Worm (Caenorhabditis elegans) whole organism, mixed stage, embryonic: Measurements from ENCODE around the gene R05D8.9.
A peak's percentile ranks its signal among the peaks of the same experiment; 100 is the strongest.

ENCODE experiments used
- M03D4.4 ChIP-seq: sonication (generic microtip); optimal IDR thresholded peaks from 2 replicates; lab custom pipeline; 2017; ENCODE audit warnings: mild to moderate bottlenecking, missing genetic modification characterization, missing compliant biosample characterization
- bed-3 ChIP-seq: fragments of 200-800 bp; sonication (Bioruptor generic); optimal IDR thresholded peaks from 3 replicates; lab custom pipeline; 2018; ENCODE audit warnings: mild to moderate bottlenecking, missing genetic modification characterization, moderate library complexity, missing compliant biosample characterization
- blmp-1 ChIP-seq: fragments of 150-350 bp; optimal IDR thresholded peaks from 2 replicates; lab custom pipeline; 2014; ENCODE audit warnings: missing biosample characterization, missing genetic modification characterization
- ceh-39 ChIP-seq: fragments of 150-350 bp; optimal IDR thresholded peaks from 2 replicates; lab custom pipeline; 2014; ENCODE audit warnings: missing biosample characterization, missing genetic modification characterization
- ceh-43 ChIP-seq: fragments of 200-800 bp; sonication (Bioruptor generic); optimal IDR thresholded peaks from 2 replicates; lab custom pipeline; 2018; ENCODE audit warnings: mild to moderate bottlenecking, missing genetic modification characterization, moderate library complexity, missing compliant biosample characterization
- ceh-83 ChIP-seq: fragments of 200-800 bp; sonication (Bioruptor generic); optimal IDR thresholded peaks from 2 replicates; lab custom pipeline; 2018; ENCODE audit warnings: mild to moderate bottlenecking, missing genetic modification characterization, missing compliant biosample characterization
- ces-1 ChIP-seq: fragments of 150-350 bp; optimal IDR thresholded peaks from 2 replicates; lab custom pipeline; 2014; ENCODE audit warnings: missing biosample characterization, missing genetic modification reagents, missing genetic modification characterization
- cnd-1 ChIP-seq: fragments of 200-800 bp; sonication (Bioruptor generic); optimal IDR thresholded peaks from 2 replicates; lab custom pipeline; 2018; ENCODE audit warnings: mild to moderate bottlenecking, missing genetic modification characterization, missing compliant biosample characterization
- drap-1 ChIP-seq: fragments of 200-800 bp; sonication (Bioruptor generic); optimal IDR thresholded peaks from 3 replicates; lab custom pipeline; 2018; ENCODE audit warnings: mild to moderate bottlenecking, missing genetic modification characterization, missing compliant biosample characterization
- elt-1 ChIP-seq: sonication (generic microtip); optimal IDR thresholded peaks from 2 replicates; lab custom pipeline; 2017; ENCODE audit warnings: missing genetic modification characterization, mild to moderate bottlenecking, missing compliant biosample characterization, antibody characterized with exemption, moderate library complexity, borderline replicate concordance; ENCODE audit not compliant: insufficient read depth
- elt-3 ChIP-seq: fragments of 150-350 bp; optimal IDR thresholded peaks from 2 replicates; lab custom pipeline; 2014; ENCODE audit warnings: missing biosample characterization, missing genetic modification characterization
- flh-1 ChIP-seq: fragments of 200-800 bp; sonication (Bioruptor generic); optimal IDR thresholded peaks from 2 replicates; lab custom pipeline; 2018; ENCODE audit warnings: mild to moderate bottlenecking, missing genetic modification characterization, moderate library complexity, missing compliant biosample characterization
- ham-2 ChIP-seq: fragments of 200-800 bp; sonication (Bioruptor generic); optimal IDR thresholded peaks from 2 replicates; lab custom pipeline; 2018; ENCODE audit warnings: mild to moderate bottlenecking, missing genetic modification characterization, missing compliant biosample characterization
- hlh-1 ChIP-seq: fragments of 150-350 bp; optimal IDR thresholded peaks from 2 replicates; lab custom pipeline; 2014; ENCODE audit warnings: missing biosample characterization, missing genetic modification reagents, missing genetic modification characterization
- lin-13 ChIP-seq: fragments of 150-350 bp; optimal IDR thresholded peaks from 2 replicates; lab custom pipeline; 2014; ENCODE audit warnings: missing biosample characterization, missing genetic modification characterization
- lin-32 ChIP-seq: fragments of 200-800 bp; sonication (Bioruptor generic); optimal IDR thresholded peaks from 2 replicates; lab custom pipeline; 2018; ENCODE audit warnings: mild to moderate bottlenecking, missing genetic modification characterization, missing compliant biosample characterization
- lsy-2 ChIP-seq: fragments of 150-350 bp; optimal IDR thresholded peaks from 2 replicates; lab custom pipeline; 2014; ENCODE audit warnings: missing biosample characterization, missing genetic modification characterization
- mab-5 ChIP-seq: fragments of 150-350 bp; optimal IDR thresholded peaks from 2 replicates; lab custom pipeline; 2014; ENCODE audit warnings: missing biosample characterization, missing genetic modification characterization
- mls-2 ChIP-seq: sonication (generic microtip); optimal IDR thresholded peaks from 2 replicates; lab custom pipeline; 2016; ENCODE audit warnings: mild to moderate bottlenecking, missing genetic modification characterization, moderate library complexity, missing compliant biosample characterization
- nhr-2 ChIP-seq: fragments of 150-350 bp; optimal IDR thresholded peaks from 2 replicates; lab custom pipeline; 2014; ENCODE audit warnings: missing biosample characterization, missing genetic modification characterization
- nhr-237 ChIP-seq: fragments of 150-350 bp; optimal IDR thresholded peaks from 2 replicates; lab custom pipeline; 2014; ENCODE audit warnings: missing biosample characterization, missing genetic modification characterization
- nhr-28 ChIP-seq: fragments of 150-350 bp; optimal IDR thresholded peaks from 2 replicates; lab custom pipeline; 2014; ENCODE audit warnings: missing biosample characterization, missing genetic modification characterization
- nhr-76 ChIP-seq: sonication (generic microtip); optimal IDR thresholded peaks from 2 replicates; lab custom pipeline; 2017; ENCODE audit warnings: missing biosample characterization, missing genetic modification characterization
- pha-4 ChIP-seq: fragments of 150-350 bp; optimal IDR thresholded peaks from 2 replicates; lab custom pipeline; 2018; ENCODE audit warnings: missing biosample characterization, missing genetic modification reagents, missing genetic modification characterization
- sem-2 ChIP-seq: fragments of 200-800 bp; sonication (Bioruptor generic); optimal IDR thresholded peaks from 2 replicates; lab custom pipeline; 2018; ENCODE audit warnings: mild to moderate bottlenecking, missing genetic modification characterization, missing compliant biosample characterization
- snpc-4 ChIP-seq: fragments of 150-350 bp; optimal IDR thresholded peaks from 2 replicates; lab custom pipeline; 2014; ENCODE audit warnings: missing biosample characterization, missing genetic modification characterization
- sptf-1 ChIP-seq: sonication (generic microtip); optimal IDR thresholded peaks from 2 replicates; lab custom pipeline; 2017; ENCODE audit warnings: mild to moderate bottlenecking, missing genetic modification characterization, moderate library complexity, missing compliant biosample characterization
- tbx-8 ChIP-seq: fragments of 200-800 bp; sonication (Bioruptor generic); optimal IDR thresholded peaks from 2 replicates; lab custom pipeline; 2018; ENCODE audit warnings: mild to moderate bottlenecking, missing genetic modification characterization, moderate library complexity, missing compliant biosample characterization
- unc-120 ChIP-seq: sonication (generic microtip); optimal IDR thresholded peaks from 2 replicates; lab custom pipeline; 2017; ENCODE audit warnings: missing genetic modification characterization, missing compliant biosample characterization; ENCODE audit not compliant: poor library complexity, severe bottlenecking
- unc-62 ChIP-seq: fragments of 150-350 bp; optimal IDR thresholded peaks from 2 replicates; lab custom pipeline; 2014; ENCODE audit warnings: missing biosample characterization, missing genetic modification reagents, missing genetic modification characterization
- zip-8 ChIP-seq: fragments of 150-350 bp; optimal IDR thresholded peaks from 2 replicates; lab custom pipeline; 2014; ENCODE audit warnings: missing biosample characterization, missing genetic modification characterization
- ztf-11 ChIP-seq: fragments of 150-350 bp; optimal IDR thresholded peaks from 2 replicates; lab custom pipeline; 2014; ENCODE audit warnings: missing biosample characterization, missing genetic modification characterization

R05D8.9 gene

ce11 chrV:2767465-2767864 is at the start of gene R05D8.9:
Gene R05D8.9 (minus strand): TSS chrV:2767565.
- TF ChIP-seq zip-8 (tag; lab: Kevin White, UChicago) (no peak), unc-120 (tag; lab: Kevin White, UChicago) (no peak), ceh-43 (GFP tag; lab: Kevin White, UChicago) (no peak), sptf-1 (no peak), lin-13 (tag; lab: Kevin White, UChicago) (no peak), nhr-237 (tag; lab: Kevin White, UChicago) (no peak), lin-32 (GFP tag; lab: Kevin White, UChicago) (no peak), nhr-76 (tag; lab: Kevin White, UChicago) (no peak), elt-3 (tag; lab: Kevin White, UChicago) (no peak), M03D4.4 (tag; lab: Kevin White, UChicago) (no peak), mab-5 (tag; lab: Kevin White, UChicago) (no peak), sem-2 (GFP tag; lab: Kevin White, UChicago) (no peak)
- TF ChIP-seq, all 35 proteins: peak for 0

DNA sequence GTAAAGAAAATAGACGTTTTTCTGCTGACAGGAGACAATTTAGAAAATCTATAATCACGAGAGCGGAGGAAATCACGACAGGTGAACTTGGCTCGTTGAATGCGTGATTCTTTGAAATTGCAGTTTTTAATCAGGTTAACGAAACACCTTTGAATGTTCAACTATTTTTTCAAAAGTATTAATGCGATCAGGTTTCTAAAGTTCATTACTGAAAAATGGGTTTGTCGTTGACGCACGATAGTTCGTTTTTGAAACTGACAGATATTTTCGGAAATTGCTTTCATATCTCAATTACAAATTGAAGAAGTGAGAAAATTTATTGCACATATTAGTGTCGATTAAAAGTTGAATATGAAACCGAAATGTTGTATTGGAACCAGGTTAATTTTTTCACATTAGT is 48.6 kb upstream of the R05D8.9 start, which contains the start of gene F54E2.5:
Gene F54E2.5 (minus strand): TSS at position 101 of the 400 bp plus-strand sequence.
- TF ChIP-seq ceh-83 (no peak), sptf-1 (no peak), tbx-8 (GFP tag; lab: Kevin White, UChicago) (no peak), unc-62 (GFP tag; lab: Kevin White, UChicago) (no peak), flh-1 (GFP tag; lab: Kevin White, UChicago) (no peak), pha-4 (tag; lab: Kevin White, UChicago) (no peak), blmp-1 (tag; lab: Kevin White, UChicago) (no peak), snpc-4 (tag; lab: Kevin White, UChicago) (no peak)

DNA sequence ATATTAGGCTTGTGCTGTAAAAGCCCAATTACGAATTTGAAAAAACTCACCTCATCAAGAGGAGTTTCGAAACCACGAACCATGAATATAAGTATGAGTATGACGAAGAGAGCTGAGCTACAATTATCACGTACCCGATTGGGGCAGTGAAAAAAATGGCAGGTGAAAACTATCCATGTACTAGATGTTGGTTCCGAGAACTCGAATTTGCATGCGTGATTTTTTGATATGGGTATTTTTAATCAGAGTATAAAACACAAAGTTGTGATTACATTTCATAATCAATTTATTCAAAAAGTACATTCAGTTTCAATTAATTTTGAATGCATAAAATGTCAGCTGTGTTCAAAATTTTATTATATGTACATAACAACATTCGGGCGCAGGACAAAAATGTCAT is 46.5 kb upstream of the R05D8.9 start, which contains the start of gene F54E2.9:
Gene F54E2.9 (minus strand): TSS at position 132 of the 400 bp plus-strand sequence.
- TF ChIP-seq ceh-39 (no peak), nhr-2 (tag; lab: Kevin White, UChicago) (no peak)
- TF ChIP-seq, all 35 proteins: peak for 0

DNA sequence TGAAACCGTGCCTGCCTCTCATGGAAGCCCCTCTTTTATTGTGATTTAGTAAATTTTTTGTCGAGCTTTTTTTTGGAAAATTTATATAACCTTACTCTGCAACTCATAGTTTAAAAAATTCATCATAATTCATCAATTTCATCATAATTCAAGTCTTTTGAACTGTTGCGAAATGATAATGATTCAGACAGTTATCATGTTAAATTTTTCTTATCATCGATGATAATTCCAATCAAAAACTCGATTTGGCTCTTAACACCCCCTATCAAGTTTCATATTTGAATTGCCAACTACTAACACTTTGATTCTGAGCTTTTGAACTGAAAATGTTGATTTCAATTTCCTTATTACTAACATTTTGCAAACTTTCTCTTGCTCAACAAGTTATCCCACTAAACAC is 42.8 kb upstream of the R05D8.9 start, which contains the start of gene F54E2.1:
Gene F54E2.1 (plus strand): TSS at position 235 of the 400 bp plus-strand sequence.
- TF ChIP-seq hlh-1 (no peak), lsy-2 (tag; lab: Kevin White, UChicago) (no peak), lin-13 (tag; lab: Kevin White, UChicago) (no peak), sptf-1 (no peak), sem-2 (GFP tag; lab: Kevin White, UChicago) (no peak), snpc-4 (tag; lab: Kevin White, UChicago) (no peak), ces-1 (GFP tag; lab: Kevin White, UChicago) (no peak)
- TF ChIP-seq, all 35 proteins: peak for 0

DNA sequence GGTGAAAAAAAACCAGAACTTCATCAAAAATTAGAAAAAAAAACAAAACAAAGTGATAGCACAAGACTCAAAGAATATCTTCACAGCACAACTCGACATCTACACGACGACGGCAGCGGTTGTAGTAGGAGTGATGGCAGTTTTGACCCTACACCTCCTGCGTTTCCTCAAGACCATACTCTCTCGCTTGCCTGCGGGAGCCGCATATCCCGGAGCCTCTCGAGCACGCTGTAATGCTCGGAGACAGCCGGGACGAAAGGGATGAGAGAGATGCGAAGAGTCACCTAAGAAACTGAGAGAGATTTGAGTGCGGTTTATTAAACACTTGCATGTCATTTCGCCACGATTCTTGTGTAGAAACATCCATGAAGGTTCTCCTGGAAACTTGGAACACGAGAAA is 42.1 kb upstream of the R05D8.9 start:
- TF ChIP-seq pha-4 (tag; lab: Kevin White, UChicago) (no peak), ces-1 (GFP tag; lab: Kevin White, UChicago) (no peak), sem-2 (GFP tag; lab: Kevin White, UChicago) (no peak), unc-120 (tag; lab: Kevin White, UChicago) (peak; percentile 46), lin-13 (tag; lab: Kevin White, UChicago) (no peak), zip-8 (tag; lab: Kevin White, UChicago) (no peak), hlh-1 (peak; percentile 32), cnd-1 (no peak), ham-2 (GFP tag; lab: Kevin White, UChicago) (no peak), ztf-11 (tag; lab: Kevin White, UChicago) (no peak), nhr-2 (tag; lab: Kevin White, UChicago) (no peak), blmp-1 (tag; lab: Kevin White, UChicago) (no peak), tbx-8 (GFP tag; lab: Kevin White, UChicago) (no peak)

- TF ChIP-seq ceh-39 (no peak), tbx-8 (GFP tag; lab: Kevin White, UChicago) (no peak), lin-13 (tag; lab: Kevin White, UChicago) (no peak), ceh-43 (GFP tag; lab: Kevin White, UChicago) (no peak), bed-3 (GFP tag; lab: Kevin White, UChicago) (no peak), nhr-28 (tag; lab: Kevin White, UChicago) (no peak), sem-2 (GFP tag; lab: Kevin White, UChicago) (no peak), unc-62 (GFP tag; lab: Kevin White, UChicago) (no peak), drap-1 (GFP tag; lab: Kevin White, UChicago) (no peak), nhr-2 (tag; lab: Kevin White, UChicago) (no peak), mls-2 (tag; lab: Kevin White, UChicago) (no peak), zip-8 (tag; lab: Kevin White, UChicago) (no peak), elt-1 (no peak), hlh-1 (no peak), ceh-83 (no peak), elt-3 (tag; lab: Kevin White, UChicago) (no peak), flh-1 (GFP tag; lab: Kevin White, UChicago) (no peak), lin-32 (GFP tag; lab: Kevin White, UChicago) (no peak), sptf-1 (no peak), ces-1 (GFP tag; lab: Kevin White, UChicago) (no peak)
- TF ChIP-seq, all 35 proteins: peak for 0
These were observed 40.4 kb upstream of the R05D8.9 start, which contains the start of gene ketn-1 for ce11 chrV:2807760-2808159. Gene ketn-1 (minus strand): TSS chrV:2807860.
